Worm (Caenorhabditis elegans) whole organism, L3 larva: ENCODE data around the gene puf-9.

Source experiments
- R02D3.7 ChIP-seq: fragments of 150-350 bp; optimal IDR thresholded peaks from 2 replicates; lab custom pipeline; 2014; ENCODE audit warnings: missing biosample characterization, missing genetic modification characterization
- ama-1 ChIP-seq: fragments of 150-350 bp; optimal IDR thresholded peaks from 2 replicates; lab custom pipeline; 2018
- ceh-16 ChIP-seq: sonication (generic microtip); optimal IDR thresholded peaks from 2 replicates; lab custom pipeline; 2017; ENCODE audit warnings: missing biosample characterization, missing genetic modification characterization
- ceh-28 ChIP-seq: fragments of 150-350 bp; optimal IDR thresholded peaks from 2 replicates; lab custom pipeline; 2014; ENCODE audit warnings: missing biosample characterization, missing genetic modification reagents, missing genetic modification characterization
- ceh-9 ChIP-seq: sonication (generic microtip); optimal IDR thresholded peaks from 2 replicates; lab custom pipeline; 2018; ENCODE audit warnings: missing biosample characterization, missing genetic modification characterization
- daf-12 ChIP-seq: fragments of 150-350 bp; optimal IDR thresholded peaks from 2 replicates; lab custom pipeline; 2014; ENCODE audit warnings: missing biosample characterization, missing genetic modification reagents, missing genetic modification characterization
- egl-27 ChIP-seq: sonication (generic microtip); optimal IDR thresholded peaks from 4 replicates; lab custom pipeline; 2017; ENCODE audit warnings: missing biosample characterization, missing genetic modification reagents, missing genetic modification characterization
- egl-5 ChIP-seq: fragments of 150-350 bp; optimal IDR thresholded peaks from 2 replicates; lab custom pipeline; 2017; ENCODE audit warnings: missing biosample characterization, missing genetic modification reagents, missing genetic modification characterization, inconsistent platforms
- elt-1 ChIP-seq: fragments of 150-350 bp; optimal IDR thresholded peaks from 2 replicates; lab custom pipeline; 2014; ENCODE audit warnings: missing biosample characterization, missing genetic modification characterization
- elt-2 ChIP-seq: sonication (generic microtip); optimal IDR thresholded peaks from 2 replicates; lab custom pipeline; 2016; ENCODE audit warnings: missing genetic modification reagents, mild to moderate bottlenecking, missing genetic modification characterization, missing compliant biosample characterization
- elt-3 ChIP-seq, 3 experiments: fragments of 150-350 bp in 1 of 3; sonication (generic microtip) in 2 of 3; optimal IDR thresholded peaks; 2 replicates in 2 of 3; 4 replicates in 1 of 3; lab custom pipeline; 2014 to 2017; ENCODE audit warnings: missing biosample characterization in 3 of 3, missing genetic modification characterization in 3 of 3
- eor-1 ChIP-seq, 2 experiments: fragments of 150-350 bp; optimal IDR thresholded peaks; 2 replicates each; lab custom pipeline; 2014 to 2018; ENCODE audit warnings: missing biosample characterization in 2 of 2, missing genetic modification characterization in 2 of 2
- fkh-10 ChIP-seq: sonication (generic microtip); optimal IDR thresholded peaks from 2 replicates; lab custom pipeline; 2017; ENCODE audit warnings: missing biosample characterization, missing genetic modification reagents, missing genetic modification characterization
- fkh-2 ChIP-seq: fragments of 150-350 bp; optimal IDR thresholded peaks from 2 replicates; lab custom pipeline; 2014; ENCODE audit warnings: missing biosample characterization, missing genetic modification reagents, missing genetic modification characterization
- fos-1 ChIP-seq: fragments of 150-350 bp; optimal IDR thresholded peaks from 2 replicates; lab custom pipeline; 2014; ENCODE audit warnings: missing biosample characterization, missing genetic modification characterization
- hmg-11 ChIP-seq: sonication (generic microtip); optimal IDR thresholded peaks from 2 replicates; lab custom pipeline; 2016; ENCODE audit warnings: missing genetic modification characterization, missing compliant biosample characterization
- jun-1 ChIP-seq: fragments of 150-350 bp; optimal IDR thresholded peaks from 2 replicates; lab custom pipeline; 2014; ENCODE audit warnings: missing biosample characterization, missing genetic modification reagents, missing genetic modification characterization
- lin-15B ChIP-seq: fragments of 150-350 bp; optimal IDR thresholded peaks from 2 replicates; lab custom pipeline; 2014; ENCODE audit warnings: missing biosample characterization, missing genetic modification characterization
- lin-39 ChIP-seq: fragments of 150-350 bp; optimal IDR thresholded peaks from 2 replicates; lab custom pipeline; 2018; ENCODE audit warnings: missing biosample characterization, missing genetic modification reagents, missing genetic modification characterization
- lsy-12 ChIP-seq: sonication (generic microtip); optimal IDR thresholded peaks from 2 replicates; lab custom pipeline; 2016; ENCODE audit warnings: mild to moderate bottlenecking, missing genetic modification characterization, missing compliant biosample characterization
- mdl-1 ChIP-seq: fragments of 150-350 bp; optimal IDR thresholded peaks from 2 replicates; lab custom pipeline; 2014; ENCODE audit warnings: missing biosample characterization, missing genetic modification characterization
- mml-1 ChIP-seq: fragments of 150-350 bp; sonication (generic microtip); optimal IDR thresholded peaks from 3 replicates; lab custom pipeline; 2014; ENCODE audit warnings: missing biosample characterization, missing genetic modification characterization
- nfya-1 ChIP-seq: sonication (generic microtip); optimal IDR thresholded peaks from 2 replicates; lab custom pipeline; 2017; ENCODE audit warnings: missing genetic modification characterization, mild to moderate bottlenecking, missing compliant biosample characterization, antibody characterized with exemption, moderate library complexity; ENCODE audit not compliant: insufficient read depth
- nhr-11 ChIP-seq: fragments of 150-350 bp; optimal IDR thresholded peaks from 2 replicates; lab custom pipeline; 2014; ENCODE audit warnings: missing biosample characterization, missing genetic modification characterization
- nhr-12 ChIP-seq: fragments of 150-350 bp; optimal IDR thresholded peaks from 2 replicates; lab custom pipeline; 2014; ENCODE audit warnings: missing biosample characterization, missing genetic modification characterization
- nhr-23 ChIP-seq: fragments of 150-350 bp; optimal IDR thresholded peaks from 2 replicates; lab custom pipeline; 2014; ENCODE audit warnings: missing biosample characterization, missing genetic modification reagents, missing genetic modification characterization
- nhr-237 ChIP-seq: fragments of 150-350 bp; optimal IDR thresholded peaks from 2 replicates; lab custom pipeline; 2014; ENCODE audit warnings: missing biosample characterization, missing genetic modification characterization
- nhr-25 ChIP-seq: sonication (generic microtip); optimal IDR thresholded peaks from 2 replicates; lab custom pipeline; 2017; ENCODE audit warnings: missing biosample characterization, missing genetic modification characterization
- nhr-28 ChIP-seq: fragments of 150-350 bp; optimal IDR thresholded peaks from 2 replicates; lab custom pipeline; 2014; ENCODE audit warnings: missing biosample characterization, missing genetic modification characterization
- nhr-43 ChIP-seq: sonication (generic microtip); optimal IDR thresholded peaks from 2 replicates; lab custom pipeline; 2016; ENCODE audit warnings: mild to moderate bottlenecking, missing genetic modification characterization, missing compliant biosample characterization; ENCODE audit not compliant: poor library complexity, severe bottlenecking
- nhr-67 ChIP-seq: fragments of 150-350 bp; optimal IDR thresholded peaks from 2 replicates; lab custom pipeline; 2014; ENCODE audit warnings: missing biosample characterization, missing genetic modification characterization
- nhr-77 ChIP-seq: fragments of 150-350 bp; optimal IDR thresholded peaks from 2 replicates; lab custom pipeline; 2014; ENCODE audit warnings: missing biosample characterization, missing genetic modification characterization
- pha-4 ChIP-seq: fragments of 150-350 bp; optimal IDR thresholded peaks from 2 replicates; lab custom pipeline; 2014; ENCODE audit warnings: missing biosample characterization, missing genetic modification reagents, missing genetic modification characterization
- pqm-1 ChIP-seq: fragments of 150-350 bp; optimal IDR thresholded peaks from 2 replicates; lab custom pipeline; 2017; ENCODE audit warnings: missing biosample characterization, missing genetic modification characterization, inconsistent platforms
- sea-2 ChIP-seq: fragments of 150-350 bp; sonication (generic microtip); optimal IDR thresholded peaks from 4 replicates; lab custom pipeline; 2014; ENCODE audit warnings: missing biosample characterization, missing genetic modification reagents, missing genetic modification characterization
- skn-1 ChIP-seq: fragments of 150-350 bp; optimal IDR thresholded peaks from 2 replicates; lab custom pipeline; 2014; ENCODE audit warnings: missing biosample characterization, missing genetic modification characterization
- snpc-4 ChIP-seq: fragments of 150-350 bp; optimal IDR thresholded peaks from 2 replicates; lab custom pipeline; 2014; ENCODE audit warnings: missing biosample characterization, missing genetic modification characterization
- tbx-2 ChIP-seq: sonication (generic microtip); optimal IDR thresholded peaks from 2 replicates; lab custom pipeline; 2016; ENCODE audit warnings: mild to moderate bottlenecking, missing genetic modification characterization, missing compliant biosample characterization
- unc-62 ChIP-seq: fragments of 150-350 bp; sonication (generic microtip); optimal IDR thresholded peaks from 4 replicates; lab custom pipeline; 2014; ENCODE audit warnings: missing biosample characterization, missing genetic modification reagents, missing genetic modification characterization

puf-9 gene

DNA sequence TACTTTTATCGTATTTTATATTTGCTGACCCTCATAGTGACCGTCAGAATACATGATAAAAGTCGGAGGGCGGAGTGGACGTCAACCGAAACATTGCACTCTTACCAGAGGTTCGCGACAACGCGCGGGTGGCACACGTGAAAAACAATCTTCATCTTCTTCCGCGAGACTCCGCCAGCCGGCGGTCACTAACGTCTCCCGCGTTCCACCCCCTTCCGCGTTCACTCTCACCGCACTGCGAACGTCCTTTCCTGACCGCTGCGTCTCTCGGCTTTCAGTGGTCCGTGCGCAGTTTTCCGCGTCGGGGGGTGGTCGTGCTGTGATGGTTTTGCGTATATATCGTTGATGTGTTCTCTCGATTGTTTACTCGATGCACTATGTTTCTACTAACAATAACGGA lies 23.2 kb upstream of the puf-9 start:
- no peak for TF ChIP-seq eor-1 (tag; optimal IDR thresholded peaks at IDR 0.05; lab: Kevin White, UChicago)
- no peak for TF ChIP-seq lin-15B (tag; lab: Kevin White, UChicago)
- TF ChIP-seq pha-4 (tag; lab: Kevin White, UChicago) = no peak
- no peak for TF ChIP-seq R02D3.7
- no peak for TF ChIP-seq ceh-9 (tag; lab: Kevin White, UChicago)
- TF ChIP-seq tbx-2 (tag; lab: Kevin White, UChicago) = no peak
- TF ChIP-seq lin-39 = peak; percentile 62
- no peak for TF ChIP-seq nhr-23
- TF ChIP-seq ceh-16 (tag; lab: Kevin White, UChicago) = no peak
- no peak for TF ChIP-seq sea-2 (GFP tag; lab: Kevin White, UChicago)
- no peak for TF ChIP-seq nhr-12 (tag; lab: Kevin White, UChicago)
- TF ChIP-seq fkh-10 = no peak
- TF ChIP-seq nhr-25 (tag; lab: Kevin White, UChicago) = peak; percentile 11
- no peak for TF ChIP-seq mdl-1 (tag; lab: Kevin White, UChicago)
- TF ChIP-seq egl-27 (tag; lab: Kevin White, UChicago) = no peak
- peak; percentile 33 for TF ChIP-seq nhr-43 (tag; lab: Kevin White, UChicago)
- no peak for TF ChIP-seq elt-1 (tag; lab: Kevin White, UChicago)

DNA sequence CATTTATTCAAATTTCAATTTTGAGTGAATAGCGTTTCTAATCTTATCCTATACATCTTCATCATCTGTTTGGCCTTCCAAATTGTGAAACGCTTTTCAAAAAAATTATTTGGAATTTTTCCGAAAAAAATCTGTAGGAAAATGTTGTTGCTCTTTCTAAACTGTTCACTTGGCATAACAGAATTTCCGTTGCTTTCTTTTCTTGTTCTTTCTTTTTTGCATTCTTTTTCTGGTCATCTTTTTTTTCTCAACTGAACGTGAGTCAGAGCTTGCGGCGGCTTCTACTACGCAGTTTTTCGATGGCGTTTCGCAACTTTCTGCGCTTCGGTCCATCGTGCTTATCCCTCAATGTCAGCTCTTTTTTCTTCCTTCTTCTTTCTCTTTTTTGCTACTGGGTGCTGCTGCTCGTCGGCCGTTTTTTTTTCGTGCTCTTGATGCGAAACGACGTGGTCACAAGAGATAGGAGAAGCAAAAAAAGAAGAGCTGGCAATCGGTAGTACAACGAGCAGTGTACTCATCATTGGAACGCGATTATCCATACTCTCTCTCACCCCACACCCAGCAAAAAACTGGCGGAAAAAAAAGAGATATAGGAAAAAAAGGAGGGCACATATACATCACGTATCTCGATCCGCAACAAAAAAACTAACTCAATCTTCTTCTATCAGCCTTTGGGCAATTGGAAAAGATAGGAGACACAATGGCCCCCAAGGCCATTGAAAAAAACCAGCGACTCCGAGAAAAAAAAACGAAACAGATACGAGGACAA lies 21.5 kb upstream of the puf-9 start:
- TF ChIP-seq ama-1 (peak; percentile 44), hmg-11 (tag; lab: Kevin White, UChicago) (peak; percentile 1), fkh-10 (peak; percentile 71), eor-1 (tag; optimal IDR thresholded peaks at IDR 0.05; lab: Kevin White, UChicago) (no peak), nfya-1 (tag; lab: Kevin White, UChicago) (peak; percentile 64)
- TF ChIP-seq, all 47 proteins: peak for 4

DNA sequence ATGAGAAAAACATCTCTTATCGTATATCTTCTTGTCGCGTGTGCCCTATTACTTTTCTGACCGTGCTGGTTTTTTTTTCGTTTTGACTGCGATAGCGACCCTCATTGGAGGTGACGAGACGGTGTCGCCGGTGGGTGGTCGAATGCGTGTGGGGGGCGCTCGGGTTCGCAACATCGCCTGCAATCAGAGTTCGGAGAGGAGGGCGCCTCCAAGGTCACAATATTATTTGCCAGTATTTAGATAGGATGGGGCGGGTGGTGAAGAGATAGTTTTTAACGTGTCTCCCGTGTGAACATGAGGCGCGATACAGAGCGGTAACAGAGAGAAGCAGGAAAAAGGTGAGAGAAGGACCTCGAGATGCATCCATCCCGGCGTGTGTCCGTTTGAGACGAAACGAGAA lies 20.5 kb upstream of the puf-9 start:
- TF ChIP-seq nhr-67 = no peak
- peak; percentile 75 for TF ChIP-seq nhr-25 (tag; lab: Kevin White, UChicago)
- TF ChIP-seq ceh-28 (tag; lab: Kevin White, UChicago) = no peak
- TF ChIP-seq fkh-10 = no peak
- TF ChIP-seq mml-1 (tag; lab: Kevin White, UChicago) = no peak
- peak; percentile 30 for TF ChIP-seq lsy-12 (tag; lab: Kevin White, UChicago)
- no peak for TF ChIP-seq nhr-77 (tag; lab: Kevin White, UChicago)
- no peak for TF ChIP-seq eor-1 (tag; optimal IDR thresholded peaks at IDR 0.05; lab: Kevin White, UChicago)
- TF ChIP-seq fos-1 (tag; lab: Kevin White, UChicago) = no peak
- no peak for TF ChIP-seq mdl-1 (tag; lab: Kevin White, UChicago)
- no peak for TF ChIP-seq egl-5 (tag; lab: Kevin White, UChicago)
- TF ChIP-seq ceh-9 (tag; lab: Kevin White, UChicago) = no peak
- peak; percentile 30 for TF ChIP-seq nhr-43 (tag; lab: Kevin White, UChicago)
- TF ChIP-seq pqm-1 = no peak
- no peak for TF ChIP-seq jun-1 (tag; lab: Kevin White, UChicago)
- TF ChIP-seq elt-2 (tag; lab: Kevin White, UChicago) = no peak
- no peak for TF ChIP-seq nhr-11

DNA sequence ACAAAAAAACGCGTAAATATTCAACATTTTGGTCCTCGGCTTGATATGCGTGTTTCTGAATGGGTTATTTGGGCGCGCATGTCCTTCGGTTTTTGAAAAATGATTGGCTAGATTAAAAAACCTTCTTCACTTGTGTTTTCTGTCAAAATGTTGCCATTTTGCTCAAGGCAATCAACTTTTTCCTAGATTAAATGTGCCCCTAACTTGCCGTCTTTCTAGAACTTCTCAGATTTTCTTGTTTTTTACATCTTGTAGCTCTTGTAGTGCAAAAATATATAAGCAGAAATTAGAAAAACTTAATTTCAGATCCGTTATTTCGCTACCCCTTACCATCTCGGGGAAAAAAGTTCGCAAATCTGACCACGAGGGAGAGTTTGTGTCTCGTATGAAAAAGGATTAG lies 19.6 kb upstream of the puf-9 start, which contains the start of gene hbl-1:
hbl-1 (plus strand) TSS at position 301 of the 400 bp plus-strand sequence.
- TF ChIP-seq ama-1 (no peak), nhr-237 (tag; lab: Kevin White, UChicago) (no peak), lsy-12 (tag; lab: Kevin White, UChicago) (no peak), fos-1 (tag; lab: Kevin White, UChicago) (no peak), ceh-28 (tag; lab: Kevin White, UChicago) (no peak), unc-62 (GFP tag; lab: Kevin White, UChicago) (no peak), tbx-2 (tag; lab: Kevin White, UChicago) (no peak), skn-1 (tag; lab: Kevin White, UChicago) (no peak), mml-1 (tag; lab: Kevin White, UChicago) (no peak), lin-15B (tag; lab: Kevin White, UChicago) (no peak), daf-12 (tag; lab: Kevin White, UChicago) (no peak), nhr-28 (tag; lab: Kevin White, UChicago) (no peak), fkh-2 (tag; lab: Kevin White, UChicago) (no peak), nhr-43 (tag; lab: Kevin White, UChicago) (no peak), snpc-4 (tag; lab: Kevin White, UChicago) (no peak), elt-3 (tag; optimal IDR thresholded peaks at IDR 0.05; lab: Kevin White, UChicago) (no peak), nhr-25 (tag; lab: Kevin White, UChicago) (no peak), nhr-12 (tag; lab: Kevin White, UChicago) (no peak)
